Worm (Caenorhabditis elegans): ENCODE results near the gene C34H4.1.

DNA sequence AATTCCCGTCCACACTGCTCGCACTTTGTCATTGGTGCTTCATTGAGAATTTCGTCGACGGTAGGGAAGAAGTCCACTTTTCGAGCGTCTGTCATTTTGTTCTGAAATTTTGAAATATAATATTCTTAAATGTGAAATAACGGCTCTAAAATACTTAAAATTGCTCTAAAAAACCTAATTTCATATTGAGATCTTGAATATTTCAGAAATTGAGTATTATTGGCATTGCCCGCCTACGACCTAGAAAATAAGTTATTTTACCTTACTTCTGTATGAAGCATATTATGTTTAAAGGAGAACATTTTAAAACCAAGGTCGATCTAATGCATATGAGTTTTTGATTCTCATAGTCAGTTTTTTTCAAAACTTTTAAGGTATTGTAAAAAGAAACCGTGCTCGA lies 5.2 kb upstream of the C34H4.1 start, which contains the start of gene C34H4.5:
- TF ChIP-seq sea-2 (GFP tag; IDR thresholded peaks at IDR 0.05): no peak
- no peak for TF ChIP-seq nfya-2 (GFP tag; IDR thresholded peaks at IDR 0.05)
- no peak for TF ChIP-seq Y67H2A.10 (GFP tag; conservative IDR thresholded peaks at IDR 0.05)
- no peak for TF ChIP-seq F57C9.4 (tag; optimal IDR thresholded peaks at IDR 0.05)
- TF ChIP-seq F22D6.2 (tag; optimal IDR thresholded peaks at IDR 0.05): no peak
- no peak for TF ChIP-seq lin-40 (tag; optimal IDR thresholded peaks at IDR 0.05)
- no peak for TF ChIP-seq K11D2.4 (GFP tag; IDR thresholded peaks at IDR 0.05)

Measured in whole organism, young adult.